Worm (Caenorhabditis elegans) whole organism, L1 larva: Measurements from ENCODE around the gene gur-3.
A peak's percentile ranks its signal among the peaks of the same experiment; 100 is the strongest.

Experiments used
- C16A3.4 ChIP-seq: fragments of 150-350 bp; optimal IDR thresholded peaks from 2 replicates; lab custom pipeline; 2014; ENCODE audit warnings: missing biosample characterization, missing genetic modification characterization
- F16B12.6 ChIP-seq: fragments of 150-350 bp; optimal IDR thresholded peaks from 2 replicates; lab custom pipeline; 2014; ENCODE audit warnings: missing biosample characterization, missing genetic modification characterization
- Y116A8C.19 ChIP-seq: sonication (generic microtip); optimal IDR thresholded peaks from 2 replicates; lab custom pipeline; 2016; ENCODE audit warnings: missing compliant biosample characterization, missing genetic modification characterization, borderline replicate concordance
- aha-1 ChIP-seq: fragments of 150-350 bp; optimal IDR thresholded peaks from 2 replicates; lab custom pipeline; 2014; ENCODE audit warnings: missing biosample characterization, missing genetic modification characterization
- aly-2 ChIP-seq: fragments of 150-350 bp; optimal IDR thresholded peaks from 2 replicates; lab custom pipeline; 2014; ENCODE audit warnings: missing biosample characterization, missing genetic modification characterization
- ceh-63 ChIP-seq: fragments of 200-800 bp; sonication (Bioruptor generic); optimal IDR thresholded peaks from 2 replicates; lab custom pipeline; 2018; ENCODE audit warnings: mild to moderate bottlenecking, missing genetic modification characterization, missing compliant biosample characterization
- ceh-82 ChIP-seq, 3 experiments: fragments of 150-350 bp in 1 of 3; sonication (generic microtip) in 2 of 3; optimal IDR thresholded peaks; 2 replicates each; lab custom pipeline; 2014 to 2017; ENCODE audit warnings: missing biosample characterization in 3 of 3, missing genetic modification characterization in 3 of 3
- ceh-88 ChIP-seq: fragments of 200-800 bp; sonication (Bioruptor generic); IDR thresholded peaks from 2 replicates; pipeline ENCODE4 v1.3.6; 2022; ENCODE audit warnings: missing genetic modification characterization, missing compliant biosample characterization
- dpl-1 ChIP-seq, 3 experiments: fragments of 150-350 bp in 2 of 3; sonication (generic microtip) in 1 of 3; optimal IDR thresholded peaks; 2 replicates each; lab custom pipeline; 2014 to 2017; ENCODE audit warnings: missing biosample characterization in 3 of 3, missing genetic modification characterization in 3 of 3, missing genetic modification reagents in 3 of 3
- dsc-1 ChIP-seq: sonication (generic microtip); optimal IDR thresholded peaks from 2 replicates; lab custom pipeline; 2016; ENCODE audit warnings: mild to moderate bottlenecking, missing genetic modification characterization, missing compliant biosample characterization
- efl-3 ChIP-seq: fragments of 200-800 bp; sonication (Bioruptor generic); optimal IDR thresholded peaks from 2 replicates; lab custom pipeline; 2018; ENCODE audit warnings: mild to moderate bottlenecking, missing genetic modification characterization, missing compliant biosample characterization
- egl-27 ChIP-seq, 2 experiments: fragments of 150-350 bp in 1 of 2; sonication (generic microtip); optimal IDR thresholded peaks; 3 replicates each; lab custom pipeline; 2017 to 2018; ENCODE audit warnings: missing biosample characterization in 2 of 2, missing genetic modification characterization in 2 of 2, missing genetic modification reagents in 2 of 2
- elt-2 ChIP-seq: sonication (generic microtip); optimal IDR thresholded peaks from 2 replicates; lab custom pipeline; 2016; ENCODE audit warnings: missing genetic modification characterization, mild to moderate bottlenecking, inconsistent platforms, missing compliant biosample characterization, missing genetic modification reagents
- fkh-4 ChIP-seq: sonication (generic microtip); optimal IDR thresholded peaks from 2 replicates; lab custom pipeline; 2016; ENCODE audit warnings: missing compliant biosample characterization, missing genetic modification characterization, borderline replicate concordance
- fkh-8 ChIP-seq: sonication (generic microtip); optimal IDR thresholded peaks from 2 replicates; lab custom pipeline; 2016; ENCODE audit warnings: mild to moderate bottlenecking, missing genetic modification characterization, missing compliant biosample characterization
- grh-1 ChIP-seq: fragments of 200-800 bp; sonication (Bioruptor generic); IDR thresholded peaks from 2 replicates; pipeline ENCODE4 v1.3.6; 2022; ENCODE audit warnings: missing genetic modification reagents, missing genetic modification characterization, missing compliant biosample characterization
- hlh-17 ChIP-seq: fragments of 200-800 bp; sonication (Bioruptor generic); optimal IDR thresholded peaks from 2 replicates; lab custom pipeline; 2018; ENCODE audit warnings: missing genetic modification characterization, mild to moderate bottlenecking, missing compliant biosample characterization, moderate library complexity, borderline replicate concordance
- hlh-4 ChIP-seq: sonication (generic microtip); optimal IDR thresholded peaks from 2 replicates; lab custom pipeline; 2016; ENCODE audit warnings: mild to moderate bottlenecking, missing genetic modification characterization, missing compliant biosample characterization
- hpl-2 ChIP-seq: fragments of 150-350 bp; optimal IDR thresholded peaks from 2 replicates; lab custom pipeline; 2014; ENCODE audit warnings: missing biosample characterization, missing genetic modification reagents, missing genetic modification characterization
- irx-1 ChIP-seq: sonication (generic microtip); optimal IDR thresholded peaks from 2 replicates; lab custom pipeline; 2016; ENCODE audit warnings: missing genetic modification characterization, missing compliant biosample characterization
- isw-1 ChIP-seq: fragments of 200-800 bp; sonication (Bioruptor generic); IDR thresholded peaks from 2 replicates; pipeline ENCODE4 v1.3.6; 2022; ENCODE audit warnings: missing genetic modification characterization, missing compliant biosample characterization
- jun-1 ChIP-seq: fragments of 150-350 bp; optimal IDR thresholded peaks from 2 replicates; lab custom pipeline; 2014; ENCODE audit warnings: missing biosample characterization, missing genetic modification reagents, missing genetic modification characterization
- lin-13 ChIP-seq: fragments of 150-350 bp; optimal IDR thresholded peaks from 2 replicates; lab custom pipeline; 2014; ENCODE audit warnings: missing biosample characterization, missing genetic modification reagents, missing genetic modification characterization
- lin-14 ChIP-seq: fragments of 200-800 bp; sonication (Bioruptor generic); optimal IDR thresholded peaks from 2 replicates; lab custom pipeline; 2018; ENCODE audit warnings: mild to moderate bottlenecking, missing genetic modification characterization, moderate library complexity, missing compliant biosample characterization
- lin-35 ChIP-seq, 2 experiments: fragments of 150-350 bp; optimal IDR thresholded peaks; 2 replicates each; lab custom pipeline; 2014; ENCODE audit warnings: missing biosample characterization in 2 of 2, missing genetic modification characterization in 2 of 2, missing genetic modification reagents in 2 of 2
- lin-39 ChIP-seq: fragments of 150-350 bp; optimal IDR thresholded peaks from 2 replicates; lab custom pipeline; 2014; ENCODE audit warnings: missing biosample characterization, missing genetic modification reagents, missing genetic modification characterization
- lir-3 ChIP-seq: sonication (generic microtip); optimal IDR thresholded peaks from 2 replicates; lab custom pipeline; 2016; ENCODE audit warnings: mild to moderate bottlenecking, missing genetic modification characterization, moderate library complexity, missing compliant biosample characterization; ENCODE audit not compliant: poor library complexity
- mdl-1 ChIP-seq, 2 experiments: fragments of 150-350 bp; optimal IDR thresholded peaks; 2 replicates each; lab custom pipeline; 2014 to 2017; ENCODE audit warnings: missing biosample characterization in 2 of 2, missing genetic modification characterization in 2 of 2, inconsistent platforms in 1 of 2
- mef-2 ChIP-seq: fragments of 150-350 bp; optimal IDR thresholded peaks from 2 replicates; lab custom pipeline; 2014; ENCODE audit warnings: missing biosample characterization, missing genetic modification characterization
- mep-1 ChIP-seq: fragments of 150-350 bp; optimal IDR thresholded peaks from 2 replicates; lab custom pipeline; 2014; ENCODE audit warnings: missing biosample characterization, missing genetic modification characterization
- nhr-11 ChIP-seq: fragments of 150-350 bp; optimal IDR thresholded peaks from 2 replicates; lab custom pipeline; 2014; ENCODE audit warnings: missing biosample characterization, missing genetic modification characterization
- nhr-12 ChIP-seq: sonication (generic microtip); optimal IDR thresholded peaks from 2 replicates; lab custom pipeline; 2017; ENCODE audit warnings: missing biosample characterization, missing genetic modification characterization
- nhr-19 ChIP-seq: fragments of 200-800 bp; sonication (Bioruptor generic); conservative IDR thresholded peaks from 2 replicates; pipeline ENCODE4 v1.3.6; 2022; ENCODE audit warnings: missing genetic modification characterization, missing compliant biosample characterization
- nhr-20 ChIP-seq: sonication (generic microtip); optimal IDR thresholded peaks from 2 replicates; lab custom pipeline; 2016; ENCODE audit warnings: mild to moderate bottlenecking, missing genetic modification characterization, missing compliant biosample characterization
- nhr-47 ChIP-seq: sonication (generic microtip); optimal IDR thresholded peaks from 2 replicates; lab custom pipeline; 2016; ENCODE audit warnings: mild to moderate bottlenecking, missing genetic modification characterization, moderate library complexity, missing compliant biosample characterization
- nhr-71 ChIP-seq: sonication (generic microtip); optimal IDR thresholded peaks from 2 replicates; lab custom pipeline; 2016; ENCODE audit warnings: mild to moderate bottlenecking, missing genetic modification characterization, moderate library complexity, missing compliant biosample characterization
- nhr-85 ChIP-seq: sonication (generic microtip); peaks from one replicate; lab custom pipeline; 2016; ENCODE audit warnings: missing genetic modification characterization, inconsistent platforms, missing compliant biosample characterization
- nhr-90 ChIP-seq: sonication (generic microtip); optimal IDR thresholded peaks from 2 replicates; lab custom pipeline; 2016; ENCODE audit warnings: mild to moderate bottlenecking, missing genetic modification characterization, missing compliant biosample characterization; ENCODE audit not compliant: poor library complexity
- pag-3 ChIP-seq: sonication (generic microtip); optimal IDR thresholded peaks from 2 replicates; lab custom pipeline; 2017; ENCODE audit warnings: missing genetic modification characterization, mild to moderate bottlenecking, missing compliant biosample characterization, antibody characterized with exemption, borderline replicate concordance; ENCODE audit not compliant: insufficient read depth
- skn-1 ChIP-seq: fragments of 150-350 bp; optimal IDR thresholded peaks from 2 replicates; lab custom pipeline; 2014; ENCODE audit warnings: missing biosample characterization, missing genetic modification characterization
- snpc-4 ChIP-seq: fragments of 150-350 bp; optimal IDR thresholded peaks from 2 replicates; lab custom pipeline; 2014; ENCODE audit warnings: missing biosample characterization, missing genetic modification characterization
- snu-23 ChIP-seq: sonication (generic microtip); optimal IDR thresholded peaks from 2 replicates; lab custom pipeline; 2016; ENCODE audit warnings: missing genetic modification characterization, missing compliant biosample characterization
- sup-37 ChIP-seq: fragments of 200-800 bp; sonication (Bioruptor generic); optimal IDR thresholded peaks from 2 replicates; lab custom pipeline; 2018; ENCODE audit warnings: mild to moderate bottlenecking, missing genetic modification characterization, missing compliant biosample characterization
- swsn-7 ChIP-seq: sonication (generic microtip); optimal IDR thresholded peaks from 2 replicates; lab custom pipeline; 2016; ENCODE audit warnings: missing genetic modification characterization, missing compliant biosample characterization
- unc-130 ChIP-seq: fragments of 150-350 bp; optimal IDR thresholded peaks from 2 replicates; lab custom pipeline; 2017; ENCODE audit warnings: missing biosample characterization, missing genetic modification characterization, inconsistent platforms
- unc-62 ChIP-seq: fragments of 150-350 bp; optimal IDR thresholded peaks from 2 replicates; lab custom pipeline; 2014; ENCODE audit warnings: missing biosample characterization, missing genetic modification reagents, missing genetic modification characterization
- unc-98 ChIP-seq: fragments of 200-800 bp; sonication (Bioruptor generic); IDR thresholded peaks from 2 replicates; pipeline ENCODE4 v1.3.6; 2022; ENCODE audit warnings: missing genetic modification characterization, missing compliant biosample characterization
- vab-15 ChIP-seq: sonication (generic microtip); optimal IDR thresholded peaks from 2 replicates; lab custom pipeline; 2017; ENCODE audit warnings: missing genotype, mild to moderate bottlenecking, missing genetic modification characterization, missing compliant biosample characterization
- xbp-1 ChIP-seq: sonication (generic microtip); optimal IDR thresholded peaks from 2 replicates; lab custom pipeline; 2016; ENCODE audit warnings: missing genetic modification characterization, missing compliant biosample characterization
- zag-1 ChIP-seq: fragments of 150-350 bp; optimal IDR thresholded peaks from 2 replicates; lab custom pipeline; 2014; ENCODE audit warnings: missing biosample characterization, missing genetic modification characterization
- zip-4 ChIP-seq: fragments of 200-800 bp; sonication (Bioruptor generic); optimal IDR thresholded peaks from 2 replicates; lab custom pipeline; 2018; ENCODE audit warnings: mild to moderate bottlenecking, missing genetic modification characterization, moderate library complexity, missing compliant biosample characterization
- ztf-11 ChIP-seq, 2 experiments: sonication (generic microtip); optimal IDR thresholded peaks; 2 replicates each; lab custom pipeline; 2016 to 2017; ENCODE audit warnings: missing genetic modification characterization in 2 of 2, missing biosample characterization in 1 of 2, missing compliant biosample characterization in 1 of 2

Gene gur-3

ce11 chrX:10377663-10378062 is 28.4 kb downstream of the gur-3 start (continued):
- TF ChIP-seq hlh-17 (GFP tag; lab: Kevin White, UChicago) = no peak
- TF ChIP-seq efl-3 (GFP tag; lab: Kevin White, UChicago) = peak; percentile 14
- peak; percentile 97 for TF ChIP-seq swsn-7 (tag; lab: Kevin White, UChicago)
- TF ChIP-seq isw-1 (GFP tag; lab: Robert Waterston, UW) = peak; percentile 78
- peak; percentile 50 for TF ChIP-seq aly-2
- peak; percentile 81 for TF ChIP-seq snpc-4 (tag; lab: Kevin White, UChicago)
- no peak for TF ChIP-seq nhr-12 (tag; lab: Kevin White, UChicago)
- TF ChIP-seq sup-37 (GFP tag; lab: Kevin White, UChicago) = peak; percentile 78
- peak; percentile 97 for TF ChIP-seq nhr-71 (tag; lab: Kevin White, UChicago)
- peak; percentile 96 for TF ChIP-seq snu-23 (GFP tag; lab: Kevin White, UChicago)
- TF ChIP-seq nhr-85 (tag; lab: Kevin White, UChicago) = peak; percentile 96
- peak; percentile 89 for TF ChIP-seq grh-1 (GFP tag; lab: Robert Waterston, UW)
- peak; percentile 89 for TF ChIP-seq jun-1 (tag; lab: Kevin White, UChicago)
- TF ChIP-seq zip-4 = peak; percentile 78
- peak; percentile 66 to 76 (median 74) for TF ChIP-seq dpl-1 (GFP tag; optimal IDR thresholded peaks at IDR 0.05; lab: Kevin White, UChicago)
- peak; percentile 73 for TF ChIP-seq elt-2 (tag; lab: Kevin White, UChicago)
- peak; percentile 98 for TF ChIP-seq nhr-20 (tag; lab: Kevin White, UChicago)
- peak; percentile 89 for TF ChIP-seq lin-13 (GFP tag; lab: Kevin White, UChicago)
- TF ChIP-seq irx-1 (tag; lab: Kevin White, UChicago) = peak; percentile 90
- TF ChIP-seq unc-98 (GFP tag; lab: Robert Waterston, UW) = no peak
- no peak for TF ChIP-seq hpl-2
- no peak for TF ChIP-seq vab-15 (tag; lab: Kevin White, UChicago)
- peak; percentile 92 for TF ChIP-seq nhr-90 (tag; lab: Kevin White, UChicago)
- peak; percentile 61 for TF ChIP-seq lir-3 (tag; lab: Kevin White, UChicago)
- TF ChIP-seq fkh-4 (tag; lab: Kevin White, UChicago) = no peak
- TF ChIP-seq ztf-11 (tag; optimal IDR thresholded peaks at IDR 0.05; lab: Kevin White, UChicago) = peak in 1 of 2 experiments; percentile 80
- TF ChIP-seq egl-27 (tag; optimal IDR thresholded peaks at IDR 0.05; lab: Kevin White, UChicago) = peak; percentile 47 to 66
- peak; percentile 90 for TF ChIP-seq fkh-8
- no peak for TF ChIP-seq F16B12.6 (tag; lab: Kevin White, UChicago)
- TF ChIP-seq nhr-19 (GFP tag; lab: Robert Waterston, UW) = peak; percentile 92
- no peak for TF ChIP-seq ceh-63 (GFP tag; lab: Kevin White, UChicago)
- TF ChIP-seq pag-3 (tag; lab: Kevin White, UChicago) = peak; percentile 49
- peak; percentile 92 for TF ChIP-seq mef-2
- peak; percentile 37 for TF ChIP-seq unc-130 (tag; lab: Kevin White, UChicago)
- TF ChIP-seq skn-1 (tag; lab: Kevin White, UChicago) = peak; percentile 92
- TF ChIP-seq unc-62 (GFP tag; lab: Kevin White, UChicago) = no peak
- peak; percentile 97 for TF ChIP-seq mep-1 (tag; lab: Kevin White, UChicago)
- TF ChIP-seq aha-1 (tag; lab: Kevin White, UChicago) = peak; percentile 36
- no peak for TF ChIP-seq hlh-4 (tag; lab: Kevin White, UChicago)
- peak; percentile 99 for TF ChIP-seq lin-14
- peak; percentile 59 to 97 for TF ChIP-seq mdl-1 (tag; optimal IDR thresholded peaks at IDR 0.05; lab: Kevin White, UChicago)
- TF ChIP-seq lin-35 (GFP tag; optimal IDR thresholded peaks at IDR 0.05; lab: Kevin White, UChicago) = peak; percentile 75 to 88
- TF ChIP-seq ceh-82 (tag; optimal IDR thresholded peaks at IDR 0.05; lab: Kevin White, UChicago) = peak; percentile 65 to 83 (median 73)
- peak; percentile 86 for TF ChIP-seq C16A3.4 (tag; lab: Kevin White, UChicago)
- peak; percentile 76 for TF ChIP-seq nhr-11 (tag; lab: Kevin White, UChicago)
- peak; percentile 77 for TF ChIP-seq lin-39 (tag; lab: Kevin White, UChicago)
- peak; percentile 92 for TF ChIP-seq dsc-1 (tag; lab: Kevin White, UChicago)
- peak; percentile 93 for TF ChIP-seq xbp-1
- peak; percentile 95 for TF ChIP-seq nhr-47
- TF ChIP-seq ceh-88 (GFP tag; lab: Robert Waterston, UW) = peak; percentile 73; the same call in 1 of the 2 replicates
- TF ChIP-seq Y116A8C.19 (tag; lab: Kevin White, UChicago) = no peak
- TF ChIP-seq zag-1 (tag; lab: Kevin White, UChicago) = no peak
